Worm (Caenorhabditis elegans) whole organism, young adult: ENCODE measurements around the gene Y53C12A.7.

Experiments
- B0261.1 ChIP-seq: sonication (generic microtip); optimal IDR thresholded peaks from 2 replicates; lab custom pipeline; 2016; ENCODE audit warnings: mild to moderate bottlenecking, missing genetic modification characterization, moderate library complexity, missing compliant biosample characterization
- B0336.3 ChIP-seq: fragments of 200-800 bp; sonication (Bioruptor generic); IDR thresholded peaks from 2 replicates; pipeline ENCODE4 v1.3.6; 2022; ENCODE audit warnings: missing genetic modification characterization, missing compliant biosample characterization
- D2030.7 ChIP-seq: fragments of 200-800 bp; sonication (Bioruptor generic); IDR thresholded peaks from 2 replicates; pipeline ENCODE4 v1.3.6; 2022; ENCODE audit warnings: missing genetic modification reagents, missing genetic modification characterization, missing compliant biosample characterization
- F10E7.11 ChIP-seq: sonication (generic microtip); optimal IDR thresholded peaks from 2 replicates; lab custom pipeline; 2017; ENCODE audit warnings: mild to moderate bottlenecking, missing genetic modification characterization, moderate library complexity, missing compliant biosample characterization
- F23B12.7 ChIP-seq: sonication (generic microtip); optimal IDR thresholded peaks from 2 replicates; lab custom pipeline; 2017; ENCODE audit warnings: missing genetic modification characterization, mild to moderate bottlenecking, missing compliant biosample characterization, antibody characterized with exemption, moderate library complexity; ENCODE audit not compliant: insufficient read depth
- F33H1.4 ChIP-seq: fragments of 200-800 bp; sonication (Bioruptor generic); IDR thresholded peaks from 2 replicates; pipeline ENCODE4 v1.3.6; 2022; ENCODE audit warnings: missing genetic modification reagents, missing genetic modification characterization, missing compliant biosample characterization
- F37B4.10 ChIP-seq: fragments of 200-800 bp; sonication (Bioruptor generic); IDR thresholded peaks from 2 replicates; pipeline ENCODE4 v1.3.6; 2022; ENCODE audit warnings: missing genetic modification characterization, missing compliant biosample characterization
- F52B5.7 ChIP-seq: sonication (generic microtip); optimal IDR thresholded peaks from 2 replicates; lab custom pipeline; 2016; ENCODE audit warnings: mild to moderate bottlenecking, missing genetic modification characterization, missing compliant biosample characterization
- F57C9.4 ChIP-seq: sonication (generic microtip); optimal IDR thresholded peaks from 2 replicates; lab custom pipeline; 2017; ENCODE audit warnings: mild to moderate bottlenecking, missing genetic modification characterization, missing compliant biosample characterization
- K11D2.4 ChIP-seq: fragments of 200-800 bp; sonication (Bioruptor generic); IDR thresholded peaks from 2 replicates; pipeline ENCODE4 v1.3.6; 2022; ENCODE audit warnings: missing genetic modification reagents, missing genetic modification characterization, missing compliant biosample characterization
- K12H6.12 ChIP-seq: fragments of 200-800 bp; sonication (Bioruptor generic); optimal IDR thresholded peaks from 2 replicates; lab custom pipeline; 2018; ENCODE audit warnings: mild to moderate bottlenecking, missing genetic modification characterization, missing compliant biosample characterization
- T07F8.4 ChIP-seq: sonication (generic microtip); optimal IDR thresholded peaks from 2 replicates; lab custom pipeline; 2016; ENCODE audit warnings: mild to moderate bottlenecking, missing genetic modification characterization, moderate library complexity, missing compliant biosample characterization
- Y53F4B.3 ChIP-seq: fragments of 200-800 bp; sonication (Bioruptor generic); IDR thresholded peaks from 2 replicates; pipeline ENCODE4 v1.3.6; 2022; ENCODE audit warnings: missing genetic modification reagents, missing genetic modification characterization, missing compliant biosample characterization
- Y67H2A.10 ChIP-seq: fragments of 200-800 bp; sonication (Bioruptor generic); conservative IDR thresholded peaks from 2 replicates; pipeline ENCODE4 v1.3.6; 2022; ENCODE audit warnings: missing genetic modification reagents, missing genetic modification characterization, missing compliant biosample characterization
- Y95B8A.8 ChIP-seq: fragments of 200-800 bp; sonication (Bioruptor generic); IDR thresholded peaks from 2 replicates; pipeline ENCODE4 v1.3.6; 2022; ENCODE audit warnings: missing genetic modification reagents, missing genetic modification characterization, missing compliant biosample characterization
- ZK185.1 ChIP-seq: sonication (generic microtip); optimal IDR thresholded peaks from 2 replicates; lab custom pipeline; 2016; ENCODE audit warnings: mild to moderate bottlenecking, missing genetic modification characterization, missing compliant biosample characterization; ENCODE audit not compliant: poor library complexity, severe bottlenecking
- akir-1 ChIP-seq: fragments of 200-800 bp; sonication (Bioruptor generic); optimal IDR thresholded peaks from 2 replicates; lab custom pipeline; 2018; ENCODE audit warnings: mild to moderate bottlenecking, missing genetic modification characterization, moderate library complexity, missing compliant biosample characterization
- aptf-3 ChIP-seq: fragments of 200-800 bp; sonication (Bioruptor generic); IDR thresholded peaks from 2 replicates; pipeline ENCODE4 v1.3.6; 2022; ENCODE audit warnings: missing genetic modification characterization, missing compliant biosample characterization
- attf-3 ChIP-seq: fragments of 200-800 bp; sonication (Bioruptor generic); conservative IDR thresholded peaks from 2 replicates; pipeline ENCODE4 v1.3.6; 2022; ENCODE audit warnings: missing genetic modification reagents, missing genetic modification characterization, missing compliant biosample characterization
- bed-1 ChIP-seq: fragments of 200-800 bp; sonication (Bioruptor generic); IDR thresholded peaks from 2 replicates; pipeline ENCODE4 v1.3.6; 2022; ENCODE audit warnings: missing genetic modification reagents, missing genetic modification characterization, missing compliant biosample characterization
- ccch-3 ChIP-seq: fragments of 200-800 bp; sonication (Bioruptor generic); optimal IDR thresholded peaks from 2 replicates; lab custom pipeline; 2018; ENCODE audit warnings: mild to moderate bottlenecking, missing genetic modification characterization, missing compliant biosample characterization
- cebp-1 ChIP-seq, 2 experiments: fragments of 200-800 bp in 1 of 2; sonication (Bioruptor generic) in 1 of 2; sonication (generic microtip) in 1 of 2; IDR thresholded peaks in 1 of 2; optimal IDR thresholded peaks in 1 of 2; 2 replicates each; pipeline versions ENCODE4 v1.3.6 to Lab custom; 2017 to 2022; ENCODE audit warnings: missing compliant biosample characterization in 2 of 2, missing genetic modification characterization in 2 of 2, mild to moderate bottlenecking in 1 of 2, missing genetic modification reagents in 1 of 2, moderate library complexity in 1 of 2
- ceh-79 ChIP-seq: sonication (generic microtip); optimal IDR thresholded peaks from 2 replicates; lab custom pipeline; 2017; ENCODE audit warnings: mild to moderate bottlenecking, missing genetic modification characterization, missing compliant biosample characterization
- die-1 ChIP-seq: sonication (generic microtip); optimal IDR thresholded peaks from 2 replicates; lab custom pipeline; 2016; ENCODE audit warnings: missing genotype, mild to moderate bottlenecking, missing genetic modification characterization, missing compliant biosample characterization
- dox-1 ChIP-seq: fragments of 200-800 bp; sonication (Bioruptor generic); IDR thresholded peaks from 2 replicates; pipeline ENCODE4 v1.3.6; 2022; ENCODE audit warnings: missing genetic modification reagents, missing genetic modification characterization, missing compliant biosample characterization
- dpl-1 ChIP-seq: fragments of 150-350 bp; optimal IDR thresholded peaks from 2 replicates; lab custom pipeline; 2014; ENCODE audit warnings: missing biosample characterization, missing genetic modification reagents, missing genetic modification characterization
- egl-18 ChIP-seq: fragments of 200-800 bp; sonication (Bioruptor generic); IDR thresholded peaks from 2 replicates; pipeline ENCODE4 v1.3.6; 2022; ENCODE audit warnings: missing genetic modification reagents, missing genetic modification characterization, missing compliant biosample characterization
- him-1 ChIP-seq: sonication (generic microtip); optimal IDR thresholded peaks from 2 replicates; lab custom pipeline; 2016; ENCODE audit warnings: missing genotype, missing genetic modification reagents, missing genetic modification characterization, missing compliant biosample characterization
- hlh-26 ChIP-seq: fragments of 200-800 bp; sonication (Bioruptor generic); conservative IDR thresholded peaks from 2 replicates; pipeline ENCODE4 v1.3.6; 2022; ENCODE audit warnings: missing genetic modification reagents, missing genetic modification characterization, missing compliant biosample characterization
- hrde-1 ChIP-seq: sonication (generic microtip); optimal IDR thresholded peaks from 2 replicates; lab custom pipeline; 2016; ENCODE audit warnings: missing genetic modification characterization, mild to moderate bottlenecking, missing compliant biosample characterization, moderate library complexity, missing genotype, missing genetic modification reagents, borderline replicate concordance
- lag-1 ChIP-seq: fragments of 200-800 bp; sonication (Bioruptor generic); IDR thresholded peaks from 2 replicates; pipeline ENCODE4 v1.3.6; 2022; ENCODE audit warnings: missing genetic modification reagents, missing genetic modification characterization, missing compliant biosample characterization
- let-526 ChIP-seq: fragments of 200-800 bp; sonication (Bioruptor generic); IDR thresholded peaks from 2 replicates; pipeline ENCODE4 v1.3.6; 2022; ENCODE audit warnings: missing genetic modification reagents, missing genetic modification characterization, missing compliant biosample characterization
- lin-40 ChIP-seq: sonication (generic microtip); optimal IDR thresholded peaks from 2 replicates; lab custom pipeline; 2016; ENCODE audit warnings: missing genetic modification characterization, mild to moderate bottlenecking, missing compliant biosample characterization, missing genotype, missing genetic modification reagents
- lsy-27 ChIP-seq: sonication (generic microtip); optimal IDR thresholded peaks from 2 replicates; lab custom pipeline; 2017; ENCODE audit warnings: missing genetic modification characterization, mild to moderate bottlenecking, missing compliant biosample characterization, antibody characterized with exemption, missing genotype, borderline replicate concordance; ENCODE audit not compliant: insufficient read depth
- madf-10 ChIP-seq: sonication (generic microtip); optimal IDR thresholded peaks from 2 replicates; lab custom pipeline; 2016; ENCODE audit warnings: mild to moderate bottlenecking, missing genetic modification characterization, missing compliant biosample characterization
- madf-8 ChIP-seq: fragments of 200-800 bp; sonication (Bioruptor generic); conservative IDR thresholded peaks from 2 replicates; pipeline ENCODE4 v1.3.6; 2022; ENCODE audit warnings: missing genetic modification reagents, missing genetic modification characterization, missing compliant biosample characterization
- mxl-1 ChIP-seq: sonication (generic microtip); optimal IDR thresholded peaks from 2 replicates; lab custom pipeline; 2016; ENCODE audit warnings: missing genetic modification characterization, missing compliant biosample characterization
- nfya-1 ChIP-seq: sonication (generic microtip); optimal IDR thresholded peaks from 2 replicates; lab custom pipeline; 2017; ENCODE audit warnings: antibody characterized with exemption, missing compliant biosample characterization, missing genetic modification characterization, borderline replicate concordance; ENCODE audit not compliant: insufficient read depth
- rec-8 ChIP-seq, 2 experiments: sonication (generic microtip); optimal IDR thresholded peaks; 2 replicates each; lab custom pipeline; 2016; ENCODE audit warnings: mild to moderate bottlenecking in 2 of 2, missing genetic modification characterization in 2 of 2, missing genetic modification reagents in 2 of 2, missing genotype in 2 of 2, missing biosample characterization in 1 of 2, missing compliant biosample characterization in 1 of 2, moderate library complexity in 1 of 2
- snpc-4 ChIP-seq, 5 experiments: fragments of 150-350 bp in 1 of 5; sonication (generic microtip) in 4 of 5; optimal IDR thresholded peaks; 2 replicates each; lab custom pipeline; 2014 to 2018; ENCODE audit warnings: missing genetic modification characterization in 5 of 5, missing biosample characterization in 3 of 5, antibody characterized with exemption in 2 of 5, mild to moderate bottlenecking in 2 of 5, missing compliant biosample characterization in 2 of 5, missing genotype in 2 of 5, moderate library complexity in 2 of 5, missing genetic modification reagents in 1 of 5
- sptf-2 ChIP-seq: fragments of 200-800 bp; sonication (Bioruptor generic); optimal IDR thresholded peaks from 2 replicates; lab custom pipeline; 2018; ENCODE audit warnings: mild to moderate bottlenecking, missing genetic modification characterization, missing compliant biosample characterization
- tbp1 ChIP-seq: fragments of 200-800 bp; sonication (Bioruptor generic); optimal IDR thresholded peaks from 2 replicates; lab custom pipeline; 2018; ENCODE audit warnings: mild to moderate bottlenecking, missing genetic modification characterization, missing compliant biosample characterization
- tbx-9 ChIP-seq: sonication (generic microtip); optimal IDR thresholded peaks from 2 replicates; lab custom pipeline; 2016; ENCODE audit warnings: borderline replicate concordance, missing genetic modification characterization, inconsistent platforms, missing compliant biosample characterization
- unc-62 ChIP-seq: fragments of 150-350 bp; optimal IDR thresholded peaks from 2 replicates; lab custom pipeline; 2014; ENCODE audit warnings: missing biosample characterization, missing genetic modification reagents, missing genetic modification characterization
- xnd-1 ChIP-seq: sonication (generic microtip); optimal IDR thresholded peaks from 2 replicates; lab custom pipeline; 2016; ENCODE audit warnings: missing genotype, missing genetic modification reagents, missing genetic modification characterization, missing compliant biosample characterization
- ztf-18 ChIP-seq: sonication (generic microtip); optimal IDR thresholded peaks from 2 replicates; lab custom pipeline; 2016; ENCODE audit warnings: missing genotype, mild to moderate bottlenecking, missing genetic modification characterization, missing compliant biosample characterization
- ztf-22 ChIP-seq: fragments of 200-800 bp; sonication (Bioruptor generic); optimal IDR thresholded peaks from 2 replicates; lab custom pipeline; 2018; ENCODE audit warnings: mild to moderate bottlenecking, missing genetic modification characterization, moderate library complexity, missing compliant biosample characterization

Y53C12A.7 gene

DNA sequence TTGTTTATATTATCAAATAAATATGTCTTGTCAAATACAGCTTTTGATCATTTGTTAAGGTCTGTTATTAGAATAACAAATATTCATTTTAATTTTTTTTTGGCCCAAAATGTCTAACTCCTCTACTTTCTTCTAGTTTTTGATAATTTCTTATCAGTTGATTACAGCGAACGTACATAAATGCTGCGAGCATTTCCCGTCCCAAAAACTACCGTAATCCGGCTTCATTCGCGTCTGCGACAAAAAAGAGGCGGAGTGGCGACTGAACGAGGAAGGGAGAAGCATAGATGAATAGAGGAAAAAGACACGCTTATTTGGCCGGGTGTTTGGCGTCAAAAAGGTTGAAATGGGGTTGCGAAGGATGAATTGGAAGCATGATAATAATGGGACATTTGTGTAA lies 40.2 kb downstream of the Y53C12A.7 start:
- TF ChIP-seq sptf-2 (no peak), hlh-26 (GFP tag; lab: Robert Waterston, UW) (no peak), nfya-1 (no peak), mxl-1 (no peak), D2030.7 (GFP tag; lab: Robert Waterston, UW) (no peak), F33H1.4 (no peak), ZK185.1 (no peak), lag-1 (GFP tag; lab: Robert Waterston, UW) (no peak), tbx-9 (tag; lab: Kevin White, UChicago) (no peak), him-1 (tag; lab: Kevin White, UChicago) (no peak), tbp1 (GFP tag; lab: Kevin White, UChicago) (peak; percentile 13), Y67H2A.10 (GFP tag; lab: Robert Waterston, UW) (no peak), T07F8.4 (no peak), K11D2.4 (GFP tag; lab: Robert Waterston, UW) (no peak), F10E7.11 (tag; lab: Kevin White, UChicago) (no peak), ccch-3 (GFP tag; lab: Kevin White, UChicago) (no peak), die-1 (tag; lab: Kevin White, UChicago) (no peak), ztf-22 (GFP tag; lab: Kevin White, UChicago) (peak; percentile 76), K12H6.12 (tag; lab: Kevin White, UChicago) (no peak), F57C9.4 (tag; lab: Kevin White, UChicago) (no peak), lsy-27 (tag; lab: Kevin White, UChicago) (no peak), snpc-4 (GFP tag; optimal IDR thresholded peaks at IDR 0.05; lab: Kevin White, UChicago) (no peak), snpc-4 (tag; optimal IDR thresholded peaks at IDR 0.05; lab: Kevin White, UChicago) (peak in 1 of 4 experiments; percentile 4), madf-8 (GFP tag; lab: Robert Waterston, UW) (no peak), madf-10 (no peak), cebp-1 (GFP tag; IDR thresholded peaks at IDR 0.05; lab: Robert Waterston, UW) (no peak), cebp-1 (tag; optimal IDR thresholded peaks at IDR 0.05; lab: Kevin White, UChicago) (peak; percentile 26), lin-40 (tag; lab: Kevin White, UChicago) (no peak), F23B12.7 (tag; lab: Kevin White, UChicago) (no peak), B0336.3 (no peak), ceh-79 (no peak), Y95B8A.8 (GFP tag; lab: Robert Waterston, UW) (no peak), let-526 (GFP tag; lab: Robert Waterston, UW) (no peak), ztf-18 (tag; lab: Kevin White, UChicago) (no peak), egl-18 (GFP tag; lab: Robert Waterston, UW) (no peak), B0261.1 (tag; lab: Kevin White, UChicago) (no peak), hrde-1 (tag; lab: Kevin White, UChicago) (no peak), attf-3 (GFP tag; lab: Robert Waterston, UW) (no peak), xnd-1 (tag; lab: Kevin White, UChicago) (no peak), F52B5.7 (tag; lab: Kevin White, UChicago) (no peak), F37B4.10 (GFP tag; lab: Robert Waterston, UW) (no peak), dox-1 (peak; percentile 60; the same call in 1 of the 2 replicates), Y53F4B.3 (GFP tag; lab: Robert Waterston, UW) (no peak), bed-1 (GFP tag; lab: Robert Waterston, UW) (no peak), aptf-3 (GFP tag; lab: Robert Waterston, UW) (no peak), dpl-1 (GFP tag; lab: Kevin White, UChicago) (no peak), akir-1 (GFP tag; lab: Kevin White, UChicago) (no peak), unc-62 (no peak), rec-8 (tag; optimal IDR thresholded peaks at IDR 0.05; lab: Kevin White, UChicago) (no peak)
